In genomic region chr2L:9493375-9494263, dm6 we compare ENCODE assay signal across 5 fruit fly cellular contexts.
A peak's percentile ranks its signal among the peaks of the same experiment; 100 is the strongest.
TF ChIP-seq lines count a peak whose summit lies in the region.

No protein-coding gene starts in this region.

- TF ChIP-seq CTCF in whole organism, embryonic (GFP tag; optimal IDR thresholded peaks at IDR 0.05; lab: Kevin White, UChicago), result no peak

TF ChIP-seq in whole organism, adult, 20 proteins besides CTCF, POLR2A, EP300 and RAD21 (continues in another document):
- TF ChIP-seq pad (GFP tag; optimal IDR thresholded peaks at IDR 0.05; lab: Kevin White, UChicago) (peak; percentile 47), Mnt (GFP tag; optimal IDR thresholded peaks at IDR 0.05; lab: Kevin White, UChicago) (no peak), ovo (GFP tag; optimal IDR thresholded peaks at IDR 0.05; lab: Kevin White, UChicago) (peak; percentile 18), CG33017 (tag; optimal IDR thresholded peaks at IDR 0.05; lab: Kevin White, UChicago) (no peak), CG11617 (GFP tag; optimal IDR thresholded peaks at IDR 0.05; lab: Kevin White, UChicago) (no peak), cic (GFP tag; optimal IDR thresholded peaks at IDR 0.05; lab: Kevin White, UChicago) (no peak), Crg-1 (GFP tag; optimal IDR thresholded peaks at IDR 0.05; lab: Kevin White, UChicago) (no peak), Clk (GFP tag; optimal IDR thresholded peaks at IDR 0.05; lab: Kevin White, UChicago) (no peak), CG14711 (tag; optimal IDR thresholded peaks at IDR 0.05; lab: Kevin White, UChicago) (peak; percentile 41), Hr96 (GFP tag; optimal IDR thresholded peaks at IDR 0.05; lab: Kevin White, UChicago) (peak; percentile 47), cnc (optimal IDR thresholded peaks at IDR 0.05; lab: Kevin White, UChicago) (no peak), CG7045 (GFP tag; optimal IDR thresholded peaks at IDR 0.05; lab: Kevin White, UChicago) (peak; percentile 22), bab1 (GFP tag; optimal IDR thresholded peaks at IDR 0.05; lab: Kevin White, UChicago) (peak; percentile 79), CG7101 (tag; optimal IDR thresholded peaks at IDR 0.05; lab: Kevin White, UChicago) (peak; percentile 6), CG5204 (GFP tag; optimal IDR thresholded peaks at IDR 0.05; lab: Kevin White, UChicago) (no peak), tj (GFP tag; optimal IDR thresholded peaks at IDR 0.05; lab: Kevin White, UChicago) (peak; percentile 40), kay (GFP tag; lab: Kevin White, UChicago; ENCODE audit: borderline replicate concordance) (peak; percentile 93), CG12768 (GFP tag; optimal IDR thresholded peaks at IDR 0.05; lab: Kevin White, UChicago) (no peak), toe (GFP tag; optimal IDR thresholded peaks at IDR 0.05; lab: Kevin White, UChicago) (peak; percentile 30)

TF ChIP-seq in whole organism, embryonic, 481 proteins besides CTCF, POLR2A, EP300 and RAD21 (continues in another document):
- TF ChIP-seq trh (GFP tag; optimal IDR thresholded peaks at IDR 0.05; lab: Kevin White, UChicago) (no peak), Hsf (GFP tag; optimal IDR thresholded peaks at IDR 0.05; lab: Kevin White, UChicago) (no peak), zen2 (GFP tag; IDR thresholded peaks at IDR 0.05; lab: Robert Waterston, UW; ENCODE audit: partially characterized antibody) (no peak), Pdp1 (GFP tag; optimal IDR thresholded peaks at IDR 0.05; lab: Kevin White, UChicago) (peak in 1 of 2 experiments; percentile 27), inv (GFP tag; IDR thresholded peaks at IDR 0.05; lab: Robert Waterston, UW; ENCODE audit: partially characterized antibody) (no peak), CG1603 (tag; optimal IDR thresholded peaks at IDR 0.05; lab: Kevin White, UChicago) (no peak), sqz (GFP tag; optimal IDR thresholded peaks at IDR 0.05; lab: Kevin White, UChicago) (peak; percentile 68), Blimp-1 (GFP tag; optimal IDR thresholded peaks at IDR 0.05; lab: Kevin White, UChicago) (peak; percentile 44), exex (tag; optimal IDR thresholded peaks at IDR 0.05; lab: Kevin White, UChicago) (peak; percentile 78), CG4282 (GFP tag; optimal IDR thresholded peaks at IDR 0.05; lab: Kevin White, UChicago) (no peak), ranshi (GFP tag; IDR thresholded peaks at IDR 0.05; lab: Robert Waterston, UW) (no peak; the same call in 1 of the 2 replicates), ems (GFP tag; optimal IDR thresholded peaks at IDR 0.05; lab: Kevin White, UChicago) (no peak), slbo (GFP tag; IDR thresholded peaks at IDR 0.05; lab: Robert Waterston, UW) (peak; percentile 48; the same call in 1 of the 2 replicates), ro (GFP tag; IDR thresholded peaks at IDR 0.05; lab: Robert Waterston, UW) (no peak), Spps (tag; optimal IDR thresholded peaks at IDR 0.05; lab: Kevin White, UChicago) (no peak), CG10959 (GFP tag; IDR thresholded peaks at IDR 0.05; lab: Robert Waterston, UW) (no peak), CG14014 (GFP tag; IDR thresholded peaks at IDR 0.05; lab: Robert Waterston, UW) (0 out of 2 replicates have a peak, but pooled peaks have one; percentile 16), sug (tag; optimal IDR thresholded peaks at IDR 0.05; lab: Kevin White, UChicago) (peak; percentile 33)

TF ChIP-seq in whole organism, prepupa, 60 proteins besides CTCF, POLR2A, EP300 and RAD21 (continues in another document):
- TF ChIP-seq CG4318 (GFP tag; optimal IDR thresholded peaks at IDR 0.05; lab: Kevin White, UChicago) (no peak), CG9139 (GFP tag; optimal IDR thresholded peaks at IDR 0.05; lab: Kevin White, UChicago) (no peak), lz (GFP tag; optimal IDR thresholded peaks at IDR 0.05; lab: Kevin White, UChicago) (peak; percentile 70), CG3919 (GFP tag; optimal IDR thresholded peaks at IDR 0.05; lab: Kevin White, UChicago) (peak; percentile 48), pdm3 (GFP tag; optimal IDR thresholded peaks at IDR 0.05; lab: Kevin White, UChicago) (peak; percentile 36), Ets21C (GFP tag; optimal IDR thresholded peaks at IDR 0.05; lab: Kevin White, UChicago) (no peak), Sox15 (GFP tag; optimal IDR thresholded peaks at IDR 0.05; lab: Kevin White, UChicago) (peak; percentile 4), dac (GFP tag; optimal IDR thresholded peaks at IDR 0.05; lab: Kevin White, UChicago) (no peak), eg (GFP tag; IDR thresholded peaks at IDR 0.05; lab: Robert Waterston, UW) (peak; percentile 57; the same call in 2 of the 3 replicates), CG8119 (GFP tag; IDR thresholded peaks at IDR 0.05; lab: Robert Waterston, UW) (peak; percentile 49; the same call in 2 of the 3 replicates), CG3032 (tag; optimal IDR thresholded peaks at IDR 0.05; lab: Kevin White, UChicago) (peak; percentile 32), OdsH (GFP tag; optimal IDR thresholded peaks at IDR 0.05; lab: Kevin White, UChicago) (peak; percentile 10), Blimp-1 (GFP tag; optimal IDR thresholded peaks at IDR 0.05; lab: Kevin White, UChicago) (peak; percentile 15), Hr39 (GFP tag; optimal IDR thresholded peaks at IDR 0.05; lab: Kevin White, UChicago) (peak; percentile 43), CG6854 (GFP tag; optimal IDR thresholded peaks at IDR 0.05; lab: Kevin White, UChicago) (no peak), salr (GFP tag; optimal IDR thresholded peaks at IDR 0.05; lab: Kevin White, UChicago) (no peak), CG31627 (GFP tag; optimal IDR thresholded peaks at IDR 0.05; lab: Kevin White, UChicago) (peak; percentile 31), CG8632 (GFP tag; optimal IDR thresholded peaks at IDR 0.05; lab: Kevin White, UChicago) (no peak), Gug (GFP tag; IDR thresholded peaks at IDR 0.05; lab: Robert Waterston, UW) (no peak; the same call in 1 of the 2 replicates)

TF ChIP-seq in whole organism, pupa, 21 proteins besides CTCF, POLR2A, EP300 and RAD21 (continues in another document):
- TF ChIP-seq CG9948 (tag; optimal IDR thresholded peaks at IDR 0.05; lab: Kevin White, UChicago) (peak; percentile 11), D1 (tag; optimal IDR thresholded peaks at IDR 0.05; lab: Kevin White, UChicago) (no peak), gl (tag; optimal IDR thresholded peaks at IDR 0.05; lab: Kevin White, UChicago) (no peak), fd96Ca (GFP tag; IDR thresholded peaks at IDR 0.05; lab: Robert Waterston, UW) (no peak), EcR (GFP tag; optimal IDR thresholded peaks at IDR 0.05; lab: Kevin White, UChicago) (peak; percentile 69), CG4496 (GFP tag; IDR thresholded peaks at IDR 0.05; lab: Robert Waterston, UW) (0 out of 3 replicates have a peak, but pooled peaks have one; percentile 34), Pif1A (GFP tag; optimal IDR thresholded peaks at IDR 0.05; lab: Kevin White, UChicago) (peak; percentile 28), CG13204 (GFP tag; optimal IDR thresholded peaks at IDR 0.05; lab: Kevin White, UChicago) (no peak), Snoo (tag; optimal IDR thresholded peaks at IDR 0.05; lab: Kevin White, UChicago) (peak; percentile 32), Pif1B (GFP tag; optimal IDR thresholded peaks at IDR 0.05; lab: Kevin White, UChicago) (peak; percentile 30), Ets98B (GFP tag; IDR thresholded peaks at IDR 0.05; lab: Robert Waterston, UW) (0 out of 2 replicates have a peak, but pooled peaks have one; percentile 34), CG12605 (GFP tag; IDR thresholded peaks at IDR 0.05; lab: Robert Waterston, UW) (0 out of 2 replicates have a peak, but pooled peaks have one; percentile 24), CG32121 (GFP tag; IDR thresholded peaks at IDR 0.05; lab: Robert Waterston, UW) (peak; percentile 47), CG10348 (GFP tag; IDR thresholded peaks at IDR 0.05; lab: Robert Waterston, UW) (no peak), CG15710 (tag; optimal IDR thresholded peaks at IDR 0.05; lab: Kevin White, UChicago) (no peak), CG8159 (tag; optimal IDR thresholded peaks at IDR 0.05; lab: Kevin White, UChicago) (peak; percentile 52), CG17806 (tag; optimal IDR thresholded peaks at IDR 0.05; lab: Kevin White, UChicago) (peak; percentile 26), rn (GFP tag; IDR thresholded peaks at IDR 0.05; lab: Robert Waterston, UW) (no peak), CG14655 (GFP tag; optimal IDR thresholded peaks at IDR 0.05; lab: Kevin White, UChicago) (peak; percentile 19), CG34367 (tag; optimal IDR thresholded peaks at IDR 0.05; lab: Kevin White, UChicago) (no peak)

TF ChIP-seq in whole organism, wandering third instar larva, 38 proteins besides CTCF, POLR2A, EP300 and RAD21 (continues in another document):
- TF ChIP-seq Rel (GFP tag; optimal IDR thresholded peaks at IDR 0.05; lab: Kevin White, UChicago) (no peak), Rel (tag; optimal IDR thresholded peaks at IDR 0.05; lab: Kevin White, UChicago) (peak; percentile 78), Abd-B (GFP tag; optimal IDR thresholded peaks at IDR 0.05; lab: Kevin White, UChicago) (no peak), Hnf4 (GFP tag; optimal IDR thresholded peaks at IDR 0.05; lab: Kevin White, UChicago) (no peak), CrebA (GFP tag; optimal IDR thresholded peaks at IDR 0.05; lab: Kevin White, UChicago; ENCODE audit: borderline replicate concordance) (no peak), dl (GFP tag; optimal IDR thresholded peaks at IDR 0.05; lab: Kevin White, UChicago; ENCODE audit: insufficient read depth in 1 of 2, partially characterized antibody in 2 of 2) (no peak), sage (GFP tag; optimal IDR thresholded peaks at IDR 0.05; lab: Kevin White, UChicago) (peak; percentile 10), sv (GFP tag; optimal IDR thresholded peaks at IDR 0.05; lab: Kevin White, UChicago) (no peak), dsf (GFP tag; optimal IDR thresholded peaks at IDR 0.05; lab: Kevin White, UChicago; ENCODE audit: borderline replicate concordance) (no peak), pan (optimal IDR thresholded peaks at IDR 0.05; lab: Kevin White, UChicago) (no peak), HLH106 (tag; optimal IDR thresholded peaks at IDR 0.05; lab: Kevin White, UChicago) (peak; percentile 73), CG9705 (GFP tag; optimal IDR thresholded peaks at IDR 0.05; lab: Kevin White, UChicago) (peak; percentile 35), woc (GFP tag; optimal IDR thresholded peaks at IDR 0.05; lab: Kevin White, UChicago) (peak; percentile 47), Dfd (GFP tag; optimal IDR thresholded peaks at IDR 0.05; lab: Kevin White, UChicago) (no peak), CG32264 (GFP tag; optimal IDR thresholded peaks at IDR 0.05; lab: Kevin White, UChicago) (peak; percentile 11), rgr (GFP tag; optimal IDR thresholded peaks at IDR 0.05; lab: Kevin White, UChicago) (peak; percentile 16), jim (GFP tag; optimal IDR thresholded peaks at IDR 0.05; lab: Kevin White, UChicago) (peak; percentile 60), N (GFP tag; optimal IDR thresholded peaks at IDR 0.05; lab: Kevin White, UChicago) (peak; percentile 32), tai (GFP tag; optimal IDR thresholded peaks at IDR 0.05; lab: Kevin White, UChicago) (no peak), brk (GFP tag; optimal IDR thresholded peaks at IDR 0.05; lab: Kevin White, UChicago) (peak; percentile 14), lola (GFP tag; optimal IDR thresholded peaks at IDR 0.05; lab: Kevin White, UChicago) (no peak), Vsx2 (GFP tag; optimal IDR thresholded peaks at IDR 0.05; lab: Kevin White, UChicago; ENCODE audit: partially characterized antibody) (no peak), Jra (GFP tag; optimal IDR thresholded peaks at IDR 0.05; lab: Kevin White, UChicago) (no peak)
